Worm (Caenorhabditis elegans) whole organism, L2 larva: ENCODE results near the gene M117.4.
A peak's percentile ranks its signal among the peaks of the same experiment; 100 is the strongest.

Source experiments
- ama-1 ChIP-seq: fragments of 150-350 bp; optimal IDR thresholded peaks from 2 replicates; lab custom pipeline; 2018; ENCODE audit warnings: inconsistent platforms
- ceh-82 ChIP-seq: fragments of 150-350 bp; optimal IDR thresholded peaks from 2 replicates; lab custom pipeline; 2014; ENCODE audit warnings: missing biosample characterization, missing genetic modification characterization
- fos-1 ChIP-seq: fragments of 150-350 bp; optimal IDR thresholded peaks from 2 replicates; lab custom pipeline; 2014; ENCODE audit warnings: missing biosample characterization, missing genetic modification characterization
- lin-39 ChIP-seq: fragments of 150-350 bp; optimal IDR thresholded peaks from 2 replicates; lab custom pipeline; 2014; ENCODE audit warnings: missing biosample characterization, missing genetic modification reagents, missing genetic modification characterization
- mdl-1 ChIP-seq, 2 experiments: fragments of 150-350 bp in 1 of 2; sonication (generic microtip) in 1 of 2; optimal IDR thresholded peaks; 2 replicates each; lab custom pipeline; 2017; ENCODE audit warnings: missing biosample characterization in 2 of 2, missing genetic modification characterization in 2 of 2
- nhr-11 ChIP-seq: fragments of 150-350 bp; optimal IDR thresholded peaks from 2 replicates; lab custom pipeline; 2014; ENCODE audit warnings: missing biosample characterization, missing genetic modification characterization
- nhr-21 ChIP-seq: fragments of 150-350 bp; optimal IDR thresholded peaks from 2 replicates; lab custom pipeline; 2014; ENCODE audit warnings: missing biosample characterization, missing genetic modification characterization
- snpc-4 ChIP-seq: fragments of 150-350 bp; optimal IDR thresholded peaks from 2 replicates; lab custom pipeline; 2014; ENCODE audit warnings: missing biosample characterization, missing genetic modification characterization
- unc-62 ChIP-seq: fragments of 150-350 bp; optimal IDR thresholded peaks from 2 replicates; lab custom pipeline; 2014; ENCODE audit warnings: missing biosample characterization, missing genetic modification reagents, missing genetic modification characterization
- ztf-11 ChIP-seq: sonication (generic microtip); optimal IDR thresholded peaks from 2 replicates; lab custom pipeline; 2017; ENCODE audit warnings: missing biosample characterization, missing genetic modification characterization

DNA sequence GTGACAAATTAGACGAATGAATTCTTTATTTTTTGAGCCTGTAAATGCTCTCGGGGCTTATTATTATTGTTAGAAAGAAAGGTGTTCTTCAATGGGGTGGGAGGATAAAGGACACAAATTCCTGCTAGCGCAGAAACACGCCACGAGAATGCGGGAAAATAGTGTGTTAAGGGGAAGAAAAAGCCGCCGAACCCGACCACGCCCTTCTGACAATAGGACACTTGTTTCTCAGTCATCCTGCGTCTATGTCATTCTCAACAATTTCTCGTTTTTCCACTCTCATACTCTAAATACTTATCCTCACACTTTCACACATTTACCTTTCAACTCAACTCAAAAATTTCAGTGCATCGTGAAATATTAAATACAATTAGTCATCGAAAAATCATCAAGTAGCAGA lies 19.5 kb downstream of the M117.4 start, which contains the start of gene M117.1:
- TF ChIP-seq fos-1 (tag; lab: Kevin White, UChicago): no peak
- peak in 1 of 2 experiments; percentile 20 for TF ChIP-seq mdl-1 (tag; optimal IDR thresholded peaks at IDR 0.05; lab: Kevin White, UChicago)
- no peak for TF ChIP-seq ama-1 (lab: Kevin White, UChicago)
- no peak for TF ChIP-seq nhr-21 (tag; lab: Kevin White, UChicago)
- TF ChIP-seq snpc-4 (tag; lab: Kevin White, UChicago): no peak
- TF ChIP-seq nhr-11 (tag; lab: Kevin White, UChicago): no peak
- TF ChIP-seq unc-62: no peak
- no peak for TF ChIP-seq lin-39
- no peak for TF ChIP-seq ceh-82
- no peak for TF ChIP-seq ztf-11
